Fruit fly (Drosophila melanogaster) whole organism, adult: ENCODE results near the gene CG12519.
"Not testable (repeated sequence)": the region's sequence is repeated elsewhere in the genome, so short reads cannot be mapped to it uniquely, and the experiment has no call there.

ENCODE experiments used
- CG11617 ChIP-seq: fragments of 200-800 bp; sonication (Bioruptor generic); optimal IDR thresholded peaks from 2 replicates; lab custom pipeline; 2017; ENCODE audit warnings: mild to moderate bottlenecking, missing biosample characterization, missing genetic modification reagents, missing genetic modification characterization
- CG12768 ChIP-seq: fragments of 200-800 bp; sonication (Bioruptor generic); optimal IDR thresholded peaks from 2 replicates; lab custom pipeline; 2017; ENCODE audit warnings: missing biosample characterization, missing genetic modification characterization, mild to moderate bottlenecking, moderate library complexity, missing genetic modification reagents
- CG14711 ChIP-seq: fragments of 200-800 bp; sonication (Bioruptor generic); optimal IDR thresholded peaks from 2 replicates; lab custom pipeline; 2018; ENCODE audit warnings: missing biosample characterization, mild to moderate bottlenecking, missing genetic modification characterization, moderate library complexity
- CG1620 ChIP-seq: fragments of 200-800 bp; sonication (Bioruptor generic); optimal IDR thresholded peaks from 2 replicates; lab custom pipeline; 2016; ENCODE audit warnings: missing biosample characterization, missing genetic modification characterization
- CG33017 ChIP-seq: fragments of 200-800 bp; sonication (Bioruptor generic); optimal IDR thresholded peaks from 2 replicates; lab custom pipeline; 2018; ENCODE audit warnings: missing biosample characterization, mild to moderate bottlenecking, missing genetic modification characterization, moderate library complexity
- CG5204 ChIP-seq: fragments of 200-800 bp; sonication (Bioruptor generic); optimal IDR thresholded peaks from 2 replicates; lab custom pipeline; 2016; ENCODE audit warnings: missing biosample characterization, missing genetic modification characterization
- CG7045 ChIP-seq: fragments of 200-800 bp; sonication (Bioruptor generic); optimal IDR thresholded peaks from 2 replicates; lab custom pipeline; 2017; ENCODE audit warnings: missing biosample characterization, mild to moderate bottlenecking, missing genetic modification characterization
- CG7101 ChIP-seq: fragments of 200-800 bp; sonication (Bioruptor generic); optimal IDR thresholded peaks from 2 replicates; lab custom pipeline; 2018; ENCODE audit warnings: missing biosample characterization, mild to moderate bottlenecking, missing genetic modification characterization, moderate library complexity
- Clk ChIP-seq: fragments of 200-800 bp; sonication (Bioruptor generic); optimal IDR thresholded peaks from 2 replicates; lab custom pipeline; 2017; ENCODE audit warnings: missing biosample characterization, missing genetic modification characterization
- Crg-1 ChIP-seq: fragments of 200-800 bp; sonication (Bioruptor generic); optimal IDR thresholded peaks from 2 replicates; lab custom pipeline; 2016; ENCODE audit warnings: missing biosample characterization, missing genetic modification characterization
- Hr96 ChIP-seq: fragments of 200-800 bp; sonication (Bioruptor generic); optimal IDR thresholded peaks from 2 replicates; lab custom pipeline; 2016; ENCODE audit warnings: missing biosample characterization, missing genetic modification characterization
- Mnt ChIP-seq: fragments of 200-800 bp; sonication (Bioruptor generic); optimal IDR thresholded peaks from 2 replicates; lab custom pipeline; 2016; ENCODE audit warnings: missing biosample characterization, mild to moderate bottlenecking, missing genetic modification characterization
- bab1 ChIP-seq: fragments of 200-800 bp; sonication (Bioruptor generic); optimal IDR thresholded peaks from 3 replicates; lab custom pipeline; 2019; ENCODE audit warnings: missing biosample characterization, mild to moderate bottlenecking, missing genetic modification characterization, moderate library complexity
- cic ChIP-seq: fragments of 200-800 bp; sonication (Bioruptor generic); optimal IDR thresholded peaks from 2 replicates; lab custom pipeline; 2017; ENCODE audit warnings: missing biosample characterization, mild to moderate bottlenecking, missing genetic modification characterization, moderate library complexity
- cnc ChIP-seq, 2 experiments: fragments of >200 bp; optimal IDR thresholded peaks; 2 replicates each; lab custom pipeline; 2017
- kay ChIP-seq: fragments of 200-800 bp; sonication (Bioruptor generic); peaks from one replicate; lab custom pipeline; 2016; ENCODE audit warnings: missing biosample characterization, missing genetic modification characterization, borderline replicate concordance
- ovo ChIP-seq: fragments of 200-800 bp; sonication (Bioruptor generic); optimal IDR thresholded peaks from 2 replicates; lab custom pipeline; 2016; ENCODE audit warnings: missing biosample characterization, missing genetic modification characterization
- pad ChIP-seq: fragments of 200-800 bp; sonication (Bioruptor generic); optimal IDR thresholded peaks from 3 replicates; lab custom pipeline; 2017; ENCODE audit warnings: missing biosample characterization, missing genetic modification characterization, mild to moderate bottlenecking, moderate library complexity, missing genetic modification reagents
- tj ChIP-seq: fragments of 200-800 bp; sonication (Bioruptor generic); optimal IDR thresholded peaks from 3 replicates; lab custom pipeline; 2017; ENCODE audit warnings: missing biosample characterization, mild to moderate bottlenecking, missing genetic modification characterization, moderate library complexity
- toe ChIP-seq: fragments of 200-800 bp; sonication (Bioruptor generic); optimal IDR thresholded peaks from 2 replicates; lab custom pipeline; 2016; ENCODE audit warnings: missing biosample characterization, missing genetic modification characterization

Gene CG12519

DNA sequence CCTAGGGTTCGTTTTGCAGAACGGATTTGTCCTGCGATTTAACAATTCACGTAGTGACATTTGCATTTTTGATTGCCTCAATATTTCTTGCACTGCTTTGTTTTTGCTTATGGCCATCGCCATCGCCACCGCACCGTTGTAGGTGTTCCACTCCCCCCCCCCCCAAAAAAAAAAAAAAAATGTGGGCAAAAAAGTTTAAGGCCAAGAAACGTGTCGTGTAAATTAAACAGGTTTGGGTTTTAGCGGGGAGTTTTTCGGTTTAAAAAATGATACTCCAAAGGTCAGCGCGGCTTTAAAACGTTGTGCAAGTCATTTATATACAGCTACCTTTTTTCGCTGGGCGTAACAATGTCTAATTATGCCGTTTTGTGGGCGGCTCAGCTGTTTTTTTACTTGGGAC, 8.9 kb downstream of the CG12519 start:
- TF ChIP-seq bab1 (GFP tag; lab: Kevin White, UChicago), result no peak
- no peak for TF ChIP-seq CG5204 (GFP tag; lab: Kevin White, UChicago)
- TF ChIP-seq CG12768 (GFP tag; lab: Kevin White, UChicago), result no peak
- no peak for TF ChIP-seq Hr96 (GFP tag; lab: Kevin White, UChicago)
- TF ChIP-seq CG11617 (GFP tag; lab: Kevin White, UChicago), result no peak
- no peak for TF ChIP-seq CG7045
- no peak for TF ChIP-seq toe (GFP tag; lab: Kevin White, UChicago)
- no peak for TF ChIP-seq pad
- TF ChIP-seq Clk (GFP tag; lab: Kevin White, UChicago), result no peak
- TF ChIP-seq cnc (optimal IDR thresholded peaks at IDR 0.05; lab: Kevin White, UChicago), result no peak
- no peak for TF ChIP-seq tj (GFP tag; lab: Kevin White, UChicago)
- TF ChIP-seq kay (GFP tag; lab: Kevin White, UChicago), result no peak
- TF ChIP-seq ovo (GFP tag; lab: Kevin White, UChicago), result no peak
- no peak for TF ChIP-seq CG33017 (tag; lab: Kevin White, UChicago)
- TF ChIP-seq CG7101 (tag; lab: Kevin White, UChicago), result no peak

DNA sequence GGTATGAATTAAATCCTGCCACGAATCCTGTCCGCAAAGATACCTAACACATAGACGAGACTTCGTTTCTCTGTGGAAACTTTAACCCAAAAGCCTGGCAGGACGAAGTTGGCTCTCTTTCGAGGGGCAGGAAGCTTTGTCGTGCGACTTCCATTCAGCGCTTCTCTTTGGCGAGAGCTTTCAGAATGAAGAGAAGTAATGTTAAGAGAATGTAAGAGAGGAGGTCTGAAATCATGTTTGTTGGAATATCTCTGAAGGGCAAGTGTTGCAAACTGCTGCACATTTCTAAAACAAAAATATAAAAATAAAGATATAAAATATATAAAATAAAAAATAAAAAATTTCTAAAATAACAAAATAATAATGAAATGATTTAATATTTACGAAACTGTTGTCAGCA, 9.7 kb downstream of the CG12519 start:
- TF ChIP-seq pad (no peak), CG7045 (no peak), CG1620 (GFP tag; lab: Kevin White, UChicago) (no peak), cic (GFP tag; lab: Kevin White, UChicago) (no peak), CG7101 (tag; lab: Kevin White, UChicago) (no peak)

DNA sequence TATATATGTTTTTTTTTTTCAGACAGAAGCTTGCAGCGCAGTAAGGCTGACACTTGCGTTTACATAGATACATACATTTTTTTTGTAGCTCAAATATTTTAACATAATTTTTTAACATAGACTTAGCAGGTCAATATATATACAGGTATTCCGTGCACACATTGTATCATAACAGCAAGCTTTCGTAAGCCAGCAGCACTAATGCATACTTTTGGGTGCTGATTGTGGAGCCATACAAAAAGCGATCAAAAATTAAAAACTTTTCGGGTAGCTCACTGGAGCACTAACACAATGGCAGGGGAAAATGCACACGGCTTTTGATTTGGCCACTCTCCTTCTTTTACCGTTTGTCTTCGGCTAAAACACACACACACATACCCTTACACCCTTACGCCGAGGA, 10.7 kb downstream of the CG12519 start:
- TF ChIP-seq CG14711 (tag; lab: Kevin White, UChicago), result no peak
- TF ChIP-seq kay (GFP tag; lab: Kevin White, UChicago), result peak; percentile 49

DNA sequence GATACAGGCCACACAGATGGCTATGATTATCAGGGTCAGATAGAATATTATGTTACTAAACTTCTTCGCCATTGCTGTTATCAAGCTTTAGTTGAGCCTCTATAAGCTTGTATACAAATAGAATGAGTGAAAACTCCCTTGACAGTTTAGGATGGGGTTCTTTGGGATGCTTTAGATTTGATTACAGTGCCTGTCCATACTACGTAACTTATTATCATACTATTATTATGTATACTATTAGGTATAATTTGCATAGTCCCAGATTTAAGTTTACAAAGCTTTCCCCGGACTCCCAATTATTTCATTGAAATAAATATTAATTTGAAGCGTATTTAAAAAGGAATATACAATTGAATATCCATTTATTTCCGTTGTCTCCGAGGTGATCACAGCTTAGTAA, 14.1 kb downstream of the CG12519 start, which contains the start of gene brv1:
Gene brv1 (minus strand): TSS at position 101 of the 400 bp plus-strand sequence.
- TF ChIP-seq toe (GFP tag; lab: Kevin White, UChicago) (no peak), kay (GFP tag; lab: Kevin White, UChicago) (no peak), cic (GFP tag; lab: Kevin White, UChicago) (no peak), CG14711 (tag; lab: Kevin White, UChicago) (no peak), CG11617 (GFP tag; lab: Kevin White, UChicago) (no peak), cnc (optimal IDR thresholded peaks at IDR 0.05; lab: Kevin White, UChicago) (no peak)

DNA sequence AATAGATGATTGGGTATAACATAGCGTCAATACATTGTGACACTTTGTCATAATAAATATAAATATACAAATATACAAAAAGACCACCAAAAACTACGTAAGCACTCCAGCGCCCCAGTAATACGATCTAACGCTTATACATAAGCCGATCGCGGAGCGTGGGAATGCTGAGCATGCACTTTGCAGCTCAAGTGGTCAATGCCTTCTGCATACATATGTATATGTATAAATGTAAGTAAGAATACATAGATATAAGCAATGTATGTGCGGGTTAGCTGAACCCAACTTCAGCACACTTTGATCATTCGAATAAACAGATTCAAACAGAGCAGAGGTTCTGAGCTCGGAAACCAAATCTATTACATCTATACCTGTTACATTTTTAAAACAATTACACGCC, 15.0 kb downstream of the CG12519 start, which contains the start of gene CG32212:
Gene CG32212 (plus strand): TSS at position 301 of the 400 bp plus-strand sequence.
- not testable (repeated sequence) for TF ChIP-seq CG7045; pad; bab1 (GFP tag; lab: Kevin White, UChicago)

DNA sequence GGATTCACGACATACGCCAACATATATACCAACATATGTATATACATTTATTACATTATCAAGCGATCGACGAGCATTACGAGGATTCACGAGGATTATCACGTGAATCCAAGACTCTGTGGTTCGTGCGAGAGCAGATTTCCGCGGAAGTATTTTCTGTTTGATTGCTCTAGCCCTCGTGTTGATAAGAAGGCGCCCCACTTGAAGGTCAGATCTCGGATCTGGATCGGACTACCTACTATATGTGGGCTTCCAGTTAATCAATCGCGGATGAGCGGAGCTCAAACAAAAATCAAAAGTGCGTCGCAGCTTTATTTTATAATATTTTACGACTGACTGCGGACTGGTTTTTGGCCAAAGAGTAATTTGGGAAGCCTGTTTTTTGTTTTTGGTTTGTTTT, 22.7 kb downstream of the CG12519 start:
- TF ChIP-seq CG7101 (tag; lab: Kevin White, UChicago) (no peak), CG14711 (tag; lab: Kevin White, UChicago) (no peak), kay (GFP tag; lab: Kevin White, UChicago) (no peak), CG11617 (GFP tag; lab: Kevin White, UChicago) (no peak), CG7045 (no peak), cnc (optimal IDR thresholded peaks at IDR 0.05; lab: Kevin White, UChicago) (no peak)

DNA sequence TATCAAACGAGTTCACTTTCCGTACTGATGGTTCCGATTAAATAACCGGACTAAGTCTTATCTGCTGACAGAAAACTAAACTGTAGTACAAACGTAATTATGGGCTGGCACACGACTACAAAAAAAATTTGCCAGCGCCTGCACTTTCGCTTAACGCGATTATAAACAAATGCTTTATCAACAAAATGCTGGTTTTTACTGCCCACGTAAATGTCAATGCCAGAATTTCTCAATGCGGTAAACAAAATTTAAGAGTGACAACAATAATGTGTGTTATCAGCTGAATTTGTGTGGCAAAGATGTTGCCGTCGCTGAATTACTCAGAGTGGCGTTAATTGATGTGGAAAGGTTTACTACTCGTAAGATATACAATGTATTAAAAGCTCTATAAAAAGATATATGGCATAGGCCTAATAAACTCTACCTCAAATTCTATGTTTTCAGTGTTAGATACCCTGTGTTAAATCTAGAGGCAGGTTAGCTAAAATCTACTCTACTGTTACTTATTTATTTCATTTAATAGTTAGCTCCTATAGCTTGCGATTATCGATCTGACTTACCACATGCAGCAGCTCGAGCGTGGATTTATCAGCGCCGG, 23.8 kb downstream of the CG12519 start:
- peak; percentile 10 for TF ChIP-seq CG7101 (tag; lab: Kevin White, UChicago)
- no peak for TF ChIP-seq ovo (GFP tag; lab: Kevin White, UChicago)
- TF ChIP-seq CG12768 (GFP tag; lab: Kevin White, UChicago), result peak; percentile 28
- TF ChIP-seq cnc (optimal IDR thresholded peaks at IDR 0.05; lab: Kevin White, UChicago), result no peak
- TF ChIP-seq CG1620 (GFP tag; lab: Kevin White, UChicago), result no peak
- peak; percentile 96 for TF ChIP-seq tj (GFP tag; lab: Kevin White, UChicago)
- TF ChIP-seq kay (GFP tag; lab: Kevin White, UChicago), result peak; percentile 81
- peak; percentile 9 for TF ChIP-seq pad
- peak; percentile 60 for TF ChIP-seq CG7045
- TF ChIP-seq cic (GFP tag; lab: Kevin White, UChicago), result peak; percentile 75
- TF ChIP-seq CG14711 (tag; lab: Kevin White, UChicago), result peak; percentile 27

DNA sequence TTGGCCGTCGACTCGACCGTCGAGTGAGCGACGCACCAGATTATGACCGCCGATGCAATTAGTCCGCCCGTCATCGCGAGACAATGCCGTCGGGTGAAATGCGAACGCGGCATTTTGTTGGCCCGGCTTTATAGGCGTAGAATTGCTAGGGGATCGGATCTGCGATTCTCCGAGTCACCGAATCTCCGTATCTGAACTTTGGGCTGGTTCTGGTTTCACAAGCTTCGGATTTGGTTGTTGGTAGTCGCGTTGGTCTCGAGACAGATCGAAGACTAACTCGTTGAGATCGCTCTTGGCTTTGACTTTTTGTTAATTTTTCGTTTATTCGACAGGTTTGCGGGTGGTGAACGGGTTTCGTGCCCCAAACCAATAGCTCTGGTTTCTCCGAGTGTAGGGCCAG, 24.3 kb downstream of the CG12519 start:
- TF ChIP-seq Mnt (GFP tag; lab: Kevin White, UChicago), result no peak
- no peak for TF ChIP-seq bab1 (GFP tag; lab: Kevin White, UChicago)
- no peak for TF ChIP-seq CG7045
- no peak for TF ChIP-seq CG7101 (tag; lab: Kevin White, UChicago)
- no peak for TF ChIP-seq CG12768 (GFP tag; lab: Kevin White, UChicago)
- no peak for TF ChIP-seq cic (GFP tag; lab: Kevin White, UChicago)
- TF ChIP-seq cnc (optimal IDR thresholded peaks at IDR 0.05; lab: Kevin White, UChicago), result no peak
- TF ChIP-seq CG1620 (GFP tag; lab: Kevin White, UChicago), result no peak
- no peak for TF ChIP-seq CG11617 (GFP tag; lab: Kevin White, UChicago)
- TF ChIP-seq CG5204 (GFP tag; lab: Kevin White, UChicago), result no peak
- no peak for TF ChIP-seq Hr96 (GFP tag; lab: Kevin White, UChicago)
- TF ChIP-seq Clk (GFP tag; lab: Kevin White, UChicago), result no peak
- TF ChIP-seq Crg-1 (GFP tag; lab: Kevin White, UChicago), result no peak
- no peak for TF ChIP-seq toe (GFP tag; lab: Kevin White, UChicago)
- no peak for TF ChIP-seq CG14711 (tag; lab: Kevin White, UChicago)
